Worm (Caenorhabditis elegans) whole organism, young adult: ENCODE results near the gene Y38E10A.24.

Source experiments
- B0019.2 ChIP-seq: fragments of 200-800 bp; sonication (Bioruptor generic); conservative IDR thresholded peaks from 2 replicates; pipeline ENCODE4 v1.3.6; 2022; ENCODE audit warnings: missing genetic modification reagents, missing genetic modification characterization, missing compliant biosample characterization
- C06A6.2 ChIP-seq: fragments of 200-800 bp; sonication (Bioruptor generic); conservative IDR thresholded peaks from 2 replicates; pipeline ENCODE4 v1.3.6; 2022; ENCODE audit warnings: missing genetic modification characterization, missing compliant biosample characterization
- F10E7.11 ChIP-seq: sonication (generic microtip); optimal IDR thresholded peaks from 2 replicates; lab custom pipeline; 2017; ENCODE audit warnings: mild to moderate bottlenecking, missing genetic modification characterization, moderate library complexity, missing compliant biosample characterization
- F37B4.10 ChIP-seq: fragments of 200-800 bp; sonication (Bioruptor generic); IDR thresholded peaks from 2 replicates; pipeline ENCODE4 v1.3.6; 2022; ENCODE audit warnings: missing genetic modification characterization, missing compliant biosample characterization
- F52B5.7 ChIP-seq: sonication (generic microtip); optimal IDR thresholded peaks from 2 replicates; lab custom pipeline; 2016; ENCODE audit warnings: mild to moderate bottlenecking, missing genetic modification characterization, missing compliant biosample characterization
- ZK185.1 ChIP-seq: sonication (generic microtip); optimal IDR thresholded peaks from 2 replicates; lab custom pipeline; 2016; ENCODE audit warnings: mild to moderate bottlenecking, missing genetic modification characterization, missing compliant biosample characterization; ENCODE audit not compliant: poor library complexity, severe bottlenecking
- akir-1 ChIP-seq: fragments of 200-800 bp; sonication (Bioruptor generic); optimal IDR thresholded peaks from 2 replicates; lab custom pipeline; 2018; ENCODE audit warnings: mild to moderate bottlenecking, missing genetic modification characterization, moderate library complexity, missing compliant biosample characterization
- attf-3 ChIP-seq: fragments of 200-800 bp; sonication (Bioruptor generic); conservative IDR thresholded peaks from 2 replicates; pipeline ENCODE4 v1.3.6; 2022; ENCODE audit warnings: missing genetic modification reagents, missing genetic modification characterization, missing compliant biosample characterization
- attf-6 ChIP-seq: fragments of 200-800 bp; sonication (Bioruptor generic); IDR thresholded peaks from 2 replicates; pipeline ENCODE4 v1.3.6; 2022; ENCODE audit warnings: missing genetic modification reagents, missing genetic modification characterization, missing compliant biosample characterization
- bed-2 ChIP-seq: fragments of 200-800 bp; sonication (Bioruptor generic); IDR thresholded peaks from 2 replicates; pipeline ENCODE4 v1.3.6; 2022; ENCODE audit warnings: missing genetic modification reagents, missing genetic modification characterization, missing compliant biosample characterization
- cebp-1 ChIP-seq, 2 experiments: fragments of 200-800 bp in 1 of 2; sonication (Bioruptor generic) in 1 of 2; sonication (generic microtip) in 1 of 2; IDR thresholded peaks in 1 of 2; optimal IDR thresholded peaks in 1 of 2; 2 replicates each; pipeline versions ENCODE4 v1.3.6 to Lab custom; 2017 to 2022; ENCODE audit warnings: missing compliant biosample characterization in 2 of 2, missing genetic modification characterization in 2 of 2, mild to moderate bottlenecking in 1 of 2, missing genetic modification reagents in 1 of 2, moderate library complexity in 1 of 2
- cebp-2 ChIP-seq: fragments of 200-800 bp; sonication (Bioruptor generic); IDR thresholded peaks from 2 replicates; pipeline ENCODE4 v1.3.6; 2022; ENCODE audit warnings: missing genetic modification characterization, missing compliant biosample characterization
- ceh-27 ChIP-seq: fragments of 200-800 bp; sonication (Bioruptor generic); optimal IDR thresholded peaks from 2 replicates; lab custom pipeline; 2018; ENCODE audit warnings: mild to moderate bottlenecking, missing genetic modification characterization, moderate library complexity, missing compliant biosample characterization
- dpff-1 ChIP-seq: sonication (generic microtip); optimal IDR thresholded peaks from 2 replicates; lab custom pipeline; 2017; ENCODE audit warnings: mild to moderate bottlenecking, missing genetic modification characterization, missing compliant biosample characterization
- efl-1 ChIP-seq: fragments of 150-350 bp; optimal IDR thresholded peaks from 2 replicates; lab custom pipeline; 2014; ENCODE audit warnings: missing biosample characterization, missing genetic modification reagents, missing genetic modification characterization
- egl-18 ChIP-seq: fragments of 200-800 bp; sonication (Bioruptor generic); IDR thresholded peaks from 2 replicates; pipeline ENCODE4 v1.3.6; 2022; ENCODE audit warnings: missing genetic modification reagents, missing genetic modification characterization, missing compliant biosample characterization
- egrh-3 ChIP-seq: fragments of 200-800 bp; sonication (Bioruptor generic); IDR thresholded peaks from 2 replicates; pipeline ENCODE4 v1.3.6; 2022; ENCODE audit warnings: missing genetic modification reagents, missing genetic modification characterization, missing compliant biosample characterization
- hmg-1.2 ChIP-seq: fragments of 200-800 bp; sonication (Bioruptor generic); IDR thresholded peaks from 2 replicates; pipeline ENCODE4 v1.3.6; 2022; ENCODE audit warnings: missing genetic modification reagents, missing genetic modification characterization, missing compliant biosample characterization
- hsf-1 ChIP-seq: fragments of 200-800 bp; sonication (Bioruptor generic); IDR thresholded peaks from 2 replicates; pipeline ENCODE4 v1.3.6; 2022; ENCODE audit warnings: missing genetic modification reagents, missing genetic modification characterization, missing compliant biosample characterization
- lin-35 ChIP-seq, 3 experiments: fragments of 150-350 bp in 2 of 3; sonication (generic microtip) in 1 of 3; optimal IDR thresholded peaks; 2 replicates each; lab custom pipeline; 2014 to 2018; ENCODE audit warnings: missing biosample characterization in 3 of 3, missing genetic modification characterization in 3 of 3, missing genetic modification reagents in 3 of 3
- madf-3 ChIP-seq: fragments of 200-800 bp; sonication (Bioruptor generic); IDR thresholded peaks from 2 replicates; pipeline ENCODE4 v1.3.6; 2022; ENCODE audit warnings: missing genetic modification reagents, missing genetic modification characterization, missing compliant biosample characterization
- nfya-1 ChIP-seq: sonication (generic microtip); optimal IDR thresholded peaks from 2 replicates; lab custom pipeline; 2017; ENCODE audit warnings: antibody characterized with exemption, missing compliant biosample characterization, missing genetic modification characterization, borderline replicate concordance; ENCODE audit not compliant: insufficient read depth
- nfya-2 ChIP-seq: fragments of 200-800 bp; sonication (Bioruptor generic); IDR thresholded peaks from 2 replicates; pipeline ENCODE4 v1.3.6; 2022; ENCODE audit warnings: missing genetic modification reagents, missing genetic modification characterization, missing compliant biosample characterization
- nhr-27 ChIP-seq: fragments of 200-800 bp; sonication (Bioruptor generic); optimal IDR thresholded peaks from 2 replicates; lab custom pipeline; 2018; ENCODE audit warnings: mild to moderate bottlenecking, missing genetic modification characterization, moderate library complexity, missing compliant biosample characterization
- rec-8 ChIP-seq, 2 experiments: sonication (generic microtip); optimal IDR thresholded peaks; 2 replicates each; lab custom pipeline; 2016; ENCODE audit warnings: mild to moderate bottlenecking in 2 of 2, missing genetic modification characterization in 2 of 2, missing genetic modification reagents in 2 of 2, missing genotype in 2 of 2, missing biosample characterization in 1 of 2, missing compliant biosample characterization in 1 of 2, moderate library complexity in 1 of 2
- repo-1 ChIP-seq: sonication (generic microtip); optimal IDR thresholded peaks from 2 replicates; lab custom pipeline; 2017; ENCODE audit warnings: mild to moderate bottlenecking, missing genetic modification characterization, missing compliant biosample characterization
- rpc-1 ChIP-seq, 2 experiments: fragments of 150-350 bp in 1 of 2; sonication (generic microtip) in 1 of 2; optimal IDR thresholded peaks; 2 replicates each; lab custom pipeline; 2014 to 2018; ENCODE audit warnings: missing biosample characterization in 1 of 2, missing genetic modification characterization in 1 of 2, missing genetic modification reagents in 1 of 2, missing genotype in 1 of 2
- tbp1 ChIP-seq: fragments of 200-800 bp; sonication (Bioruptor generic); optimal IDR thresholded peaks from 2 replicates; lab custom pipeline; 2018; ENCODE audit warnings: mild to moderate bottlenecking, missing genetic modification characterization, missing compliant biosample characterization
- unc-62 ChIP-seq: fragments of 150-350 bp; optimal IDR thresholded peaks from 2 replicates; lab custom pipeline; 2014; ENCODE audit warnings: missing biosample characterization, missing genetic modification reagents, missing genetic modification characterization
- zfh-2 ChIP-seq: fragments of 200-800 bp; sonication (Bioruptor generic); conservative IDR thresholded peaks from 2 replicates; pipeline ENCODE4 v1.3.6; 2022; ENCODE audit warnings: missing genetic modification reagents, missing genetic modification characterization, missing compliant biosample characterization
- ztf-18 ChIP-seq: sonication (generic microtip); optimal IDR thresholded peaks from 2 replicates; lab custom pipeline; 2016; ENCODE audit warnings: missing genotype, mild to moderate bottlenecking, missing genetic modification characterization, missing compliant biosample characterization
- ztf-26 ChIP-seq: sonication (generic microtip); optimal IDR thresholded peaks from 2 replicates; lab custom pipeline; 2017; ENCODE audit warnings: missing genetic modification characterization, missing compliant biosample characterization
- ztf-6 ChIP-seq: fragments of 200-800 bp; sonication (Bioruptor generic); IDR thresholded peaks from 2 replicates; pipeline ENCODE4 v1.3.6; 2022; ENCODE audit warnings: missing genetic modification reagents, missing genetic modification characterization, missing compliant biosample characterization

Y38E10A.24 gene

DNA sequence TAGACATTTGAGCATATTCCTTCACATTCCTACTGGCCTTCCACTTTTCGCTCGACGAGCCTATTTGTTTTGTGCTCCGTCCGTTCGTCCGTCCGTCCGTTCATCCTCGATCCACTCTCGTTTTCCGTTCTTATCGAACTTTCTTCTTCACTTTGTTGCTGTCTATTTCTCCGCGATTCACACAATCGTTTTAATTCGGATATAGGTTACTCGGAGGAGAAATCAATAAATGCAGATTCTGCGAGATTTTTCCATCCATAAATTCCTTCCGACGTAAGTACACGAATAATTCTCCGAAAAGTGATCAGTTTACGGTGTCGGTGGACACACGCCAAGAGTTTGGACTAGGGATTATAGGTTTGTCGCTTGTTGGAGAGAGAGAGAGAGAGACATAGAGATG is 13.9 kb downstream of the Y38E10A.24 start:
- TF ChIP-seq lin-35 (GFP tag; optimal IDR thresholded peaks at IDR 0.05; lab: Kevin White, UChicago): no peak
- TF ChIP-seq ZK185.1 (tag; lab: Kevin White, UChicago): no peak
- TF ChIP-seq F37B4.10 (GFP tag; lab: Robert Waterston, UW): no peak
- TF ChIP-seq, all 124 proteins: peak for 0

DNA sequence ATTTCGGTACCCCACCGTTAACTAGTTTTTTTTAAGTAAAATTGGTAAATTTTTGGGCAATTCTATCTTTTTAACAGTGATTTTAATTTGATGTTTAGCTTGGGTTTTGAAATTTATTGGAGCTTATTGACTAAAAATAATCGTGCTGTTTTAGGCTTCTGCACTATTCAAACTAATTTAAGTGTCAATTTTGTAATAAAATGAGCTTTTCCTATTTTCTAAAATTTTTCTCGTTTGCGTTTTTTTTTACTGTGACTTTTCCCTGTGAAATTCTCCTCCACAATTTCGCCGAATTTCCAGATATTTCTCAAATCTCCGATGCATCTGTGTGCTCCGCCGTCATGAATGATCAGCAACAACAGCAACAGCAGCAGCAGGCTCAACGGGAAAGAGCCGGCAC is 15.3 kb downstream of the Y38E10A.24 start, which contains the start of gene tbc-17:
tbc-17 (plus strand) TSS at position 301 of the 400 bp plus-strand sequence.
- TF ChIP-seq akir-1: no peak
- TF ChIP-seq nfya-2 (GFP tag; lab: Robert Waterston, UW): no peak
- TF ChIP-seq nhr-27 (tag; lab: Kevin White, UChicago): no peak
- TF ChIP-seq efl-1 (GFP tag; lab: Kevin White, UChicago): no peak
- no peak for TF ChIP-seq bed-2 (GFP tag; lab: Robert Waterston, UW)
- no peak for TF ChIP-seq tbp1
- no peak for TF ChIP-seq nfya-1

DNA sequence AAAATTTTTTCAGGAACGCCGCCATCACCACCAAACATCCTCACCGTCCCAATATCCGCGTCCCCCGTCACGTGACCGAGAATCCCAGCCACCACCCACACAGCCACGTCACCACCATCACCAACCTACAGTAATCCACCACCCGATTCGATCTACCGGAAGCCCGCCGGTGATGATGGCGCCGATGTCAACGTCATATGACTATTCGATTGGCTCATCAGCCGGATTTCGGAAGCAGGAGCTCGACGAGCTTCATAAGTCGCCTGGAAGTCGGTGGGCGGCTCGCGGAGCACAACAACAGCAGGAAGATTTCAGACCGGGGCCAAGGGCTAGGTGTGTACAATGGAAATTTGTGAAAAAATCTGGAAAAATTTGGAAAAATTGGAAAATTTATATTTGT is 17.3 kb downstream of the Y38E10A.24 start:
- no peak for TF ChIP-seq hsf-1
- peak; percentile 64 for TF ChIP-seq zfh-2 (GFP tag; lab: Robert Waterston, UW)
- TF ChIP-seq, all 124 proteins: peak for 1

DNA sequence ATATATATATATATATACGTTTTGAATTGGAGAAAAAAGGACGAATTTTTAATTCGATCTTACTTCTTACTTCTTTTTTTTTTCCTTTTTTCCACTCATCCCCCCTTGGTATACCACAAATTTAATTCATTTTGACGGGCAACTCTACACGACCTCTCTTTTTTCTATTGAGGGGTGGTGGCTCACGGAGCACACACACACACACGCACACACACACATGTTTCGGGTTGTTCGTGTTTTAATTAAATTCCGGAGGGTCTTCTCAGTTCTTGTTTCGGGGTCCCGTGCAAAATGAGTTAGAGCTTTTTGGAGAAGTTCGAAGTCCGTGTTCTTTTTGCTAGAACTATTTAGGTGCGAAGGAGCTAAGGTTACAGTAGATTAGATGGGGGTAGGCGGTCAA is 32.7 kb downstream of the Y38E10A.24 start:
- TF ChIP-seq cebp-2 (0 out of 2 replicates have a peak, but pooled peaks have one; percentile 10), repo-1 (tag; lab: Kevin White, UChicago) (no peak), F52B5.7 (no peak), F10E7.11 (no peak)

DNA sequence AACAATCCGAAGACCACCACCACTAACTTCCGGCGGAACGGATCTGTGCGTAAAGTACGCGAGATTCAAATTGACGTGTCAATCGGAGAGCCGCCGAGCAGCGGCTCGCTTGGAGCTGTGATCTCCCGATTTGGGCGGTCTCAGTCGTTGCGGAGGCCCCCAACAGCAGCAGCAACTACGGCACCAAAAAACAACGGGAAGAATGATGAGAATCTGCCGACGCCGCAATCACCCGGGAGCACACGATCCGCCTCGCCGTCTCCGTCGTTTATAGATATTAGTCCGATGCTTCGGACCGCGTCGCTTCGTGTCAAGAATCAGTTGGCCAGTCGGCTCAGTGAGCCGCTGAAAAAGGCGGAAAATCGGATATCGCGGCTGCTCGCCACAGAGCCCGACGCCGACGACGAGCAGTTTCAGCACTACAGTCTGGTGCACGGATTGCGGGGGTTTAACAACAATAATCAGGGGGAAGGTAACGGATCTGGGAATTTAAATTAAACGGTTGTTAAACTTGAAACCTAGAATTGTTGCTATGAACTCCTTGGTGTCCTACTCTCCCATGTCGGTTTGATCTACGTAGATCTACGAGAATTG is 37.0 kb downstream of the Y38E10A.24 start:
- no peak for TF ChIP-seq rpc-1 (optimal IDR thresholded peaks at IDR 0.05; lab: Kevin White, UChicago)
- TF ChIP-seq rpc-1 (tag; optimal IDR thresholded peaks at IDR 0.05; lab: Kevin White, UChicago): no peak
- TF ChIP-seq dpff-1: no peak
- TF ChIP-seq ZK185.1 (tag; lab: Kevin White, UChicago): no peak
- no peak for TF ChIP-seq egl-18
- TF ChIP-seq zfh-2 (GFP tag; lab: Robert Waterston, UW): peak; percentile 83
- TF ChIP-seq ztf-18 (tag; lab: Kevin White, UChicago): no peak
- TF ChIP-seq B0019.2 (GFP tag; lab: Robert Waterston, UW): no peak
- 0 out of 2 replicates have a peak, but pooled peaks have one; percentile 54 for TF ChIP-seq cebp-2
- TF ChIP-seq ztf-26 (tag; lab: Kevin White, UChicago): no peak
- no peak for TF ChIP-seq hmg-1.2 (GFP tag; lab: Robert Waterston, UW)
- TF ChIP-seq ceh-27: no peak
- TF ChIP-seq cebp-1 (GFP tag; IDR thresholded peaks at IDR 0.05; lab: Robert Waterston, UW): no peak
- TF ChIP-seq cebp-1 (tag; optimal IDR thresholded peaks at IDR 0.05; lab: Kevin White, UChicago): no peak
- TF ChIP-seq attf-3 (GFP tag; lab: Robert Waterston, UW): no peak
- TF ChIP-seq ztf-6 (GFP tag; lab: Robert Waterston, UW): no peak
- peak; percentile 41; the same call in 1 of the 2 replicates for TF ChIP-seq egrh-3 (GFP tag; lab: Robert Waterston, UW)
- TF ChIP-seq, all 124 proteins: peak for 3

DNA sequence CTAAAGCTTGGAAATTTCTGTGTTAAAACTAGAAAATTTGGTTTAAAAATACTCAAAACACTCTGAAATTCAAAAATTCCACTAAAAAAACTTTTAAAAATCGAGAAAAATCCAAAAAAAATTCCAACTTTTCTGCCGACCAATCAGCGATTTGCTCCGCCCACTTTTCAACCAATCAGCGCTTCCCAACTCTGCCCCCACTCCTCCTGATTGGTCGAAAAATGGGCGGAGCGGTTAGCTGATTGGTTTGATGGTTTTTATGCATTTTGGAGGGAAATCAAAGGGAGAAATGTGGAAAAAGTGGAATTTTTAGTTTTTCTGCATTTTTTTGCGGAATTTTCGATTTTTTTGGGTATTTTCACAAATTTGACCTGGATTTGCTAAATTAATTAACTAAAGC is 43.2 kb downstream of the Y38E10A.24 start:
- TF ChIP-seq attf-6 (no peak), madf-3 (GFP tag; lab: Robert Waterston, UW) (no peak), unc-62 (no peak), rec-8 (tag; optimal IDR thresholded peaks at IDR 0.05; lab: Kevin White, UChicago) (no peak), C06A6.2 (GFP tag; lab: Robert Waterston, UW) (no peak)
